Fruit fly (Drosophila melanogaster) whole organism, embryonic: ENCODE data around the gene CG31122.

ENCODE experiments used
- Atf6 ChIP-seq: fragments of 200-800 bp; sonication (Bioruptor generic); IDR thresholded peaks from 2 replicates; pipeline ENCODE4 v1.3.6; 2022; ENCODE audit warnings: missing biosample characterization, missing genetic modification characterization
- B-H2 ChIP-seq: fragments of 200-800 bp; sonication (Bioruptor generic); optimal IDR thresholded peaks from 2 replicates; lab custom pipeline; 2018; ENCODE audit warnings: missing biosample characterization, mild to moderate bottlenecking, missing genetic modification characterization
- Bdp1 ChIP-seq: fragments of 200-800 bp; sonication (Bioruptor generic); optimal IDR thresholded peaks from 3 replicates; lab custom pipeline; 2016; ENCODE audit warnings: missing biosample characterization, missing genetic modification characterization
- CG10321 ChIP-seq: fragments of 200-800 bp; sonication (Bioruptor generic); IDR thresholded peaks from 2 replicates; pipeline ENCODE4 v1.3.6; 2022; ENCODE audit warnings: missing biosample characterization, missing genetic modification characterization
- CG12744 ChIP-seq: fragments of 200-800 bp; sonication (Bioruptor generic); optimal IDR thresholded peaks from 2 replicates; lab custom pipeline; 2016; ENCODE audit warnings: missing biosample characterization, missing genetic modification characterization
- CG12769 ChIP-seq: fragments of 200-800 bp; sonication (Bioruptor generic); optimal IDR thresholded peaks from 2 replicates; lab custom pipeline; 2019; ENCODE audit warnings: missing biosample characterization, mild to moderate bottlenecking, missing genetic modification characterization, moderate library complexity
- CG12942 ChIP-seq: fragments of 200-800 bp; sonication (Bioruptor generic); optimal IDR thresholded peaks from 3 replicates; lab custom pipeline; 2016; ENCODE audit warnings: missing biosample characterization, missing genetic modification characterization
- CG13287 ChIP-seq: fragments of 200-800 bp; sonication (Bioruptor generic); IDR thresholded peaks from 2 replicates; pipeline ENCODE4 v1.3.6; 2022; ENCODE audit warnings: missing biosample characterization, missing genetic modification characterization; ENCODE audit not compliant: partially characterized antibody
- CG13624 ChIP-seq: fragments of 200-800 bp; sonication (Bioruptor generic); optimal IDR thresholded peaks from 2 replicates; lab custom pipeline; 2016; ENCODE audit warnings: missing biosample characterization, missing genetic modification characterization
- CG15479 ChIP-seq: fragments of 200-800 bp; sonication (Bioruptor generic); optimal IDR thresholded peaks from 3 replicates; lab custom pipeline; 2019; ENCODE audit warnings: missing biosample characterization, mild to moderate bottlenecking, missing genetic modification characterization, moderate library complexity
- CG18764 ChIP-seq: fragments of 200-800 bp; sonication (Bioruptor generic); optimal IDR thresholded peaks from 3 replicates; lab custom pipeline; 2016; ENCODE audit warnings: missing biosample characterization, missing genetic modification characterization
- CG2129 ChIP-seq: fragments of 200-800 bp; sonication (Bioruptor generic); IDR thresholded peaks from 2 replicates; pipeline ENCODE4 v1.3.6; 2022; ENCODE audit warnings: missing biosample characterization, missing genetic modification characterization; ENCODE audit not compliant: partially characterized antibody
- CG2875 ChIP-seq: fragments of 200-800 bp; sonication (Bioruptor generic); optimal IDR thresholded peaks from 2 replicates; lab custom pipeline; 2017; ENCODE audit warnings: missing biosample characterization, mild to moderate bottlenecking, missing genetic modification characterization, missing genetic modification reagents
- CG2889 ChIP-seq: fragments of 200-800 bp; sonication (Bioruptor generic); IDR thresholded peaks from 3 replicates; pipeline ENCODE4 v1.3.6; 2022; ENCODE audit warnings: missing biosample characterization, missing genetic modification characterization
- CG3281 ChIP-seq: fragments of 200-800 bp; sonication (Bioruptor generic); optimal IDR thresholded peaks from 3 replicates; lab custom pipeline; 2017; ENCODE audit warnings: missing biosample characterization, mild to moderate bottlenecking, missing genetic modification characterization
- CG4617 ChIP-seq: fragments of 200-800 bp; sonication (Bioruptor generic); optimal IDR thresholded peaks from 3 replicates; lab custom pipeline; 2016; ENCODE audit warnings: missing biosample characterization, missing genetic modification characterization, borderline replicate concordance
- CG6791 ChIP-seq: fragments of 200-800 bp; sonication (Bioruptor generic); IDR thresholded peaks from 3 replicates; pipeline ENCODE4 v1.3.6; 2022; ENCODE audit warnings: missing biosample characterization, missing genetic modification characterization; ENCODE audit not compliant: partially characterized antibody
- CG6813 ChIP-seq: fragments of 200-800 bp; sonication (Bioruptor generic); optimal IDR thresholded peaks from 2 replicates; lab custom pipeline; 2017; ENCODE audit warnings: missing biosample characterization, missing genetic modification characterization, mild to moderate bottlenecking, moderate library complexity, missing genetic modification reagents
- CG7372 ChIP-seq: fragments of 200-800 bp; sonication (Bioruptor generic); IDR thresholded peaks from 2 replicates; pipeline ENCODE4 v1.3.6; 2022; ENCODE audit warnings: missing biosample characterization, missing genetic modification characterization
- Dip3 ChIP-seq: fragments of 200-800 bp; sonication (Bioruptor generic); optimal IDR thresholded peaks from 3 replicates; lab custom pipeline; 2016; ENCODE audit warnings: missing biosample characterization, missing genetic modification characterization
- Fer1 ChIP-seq: fragments of 200-800 bp; sonication (Bioruptor generic); optimal IDR thresholded peaks from 2 replicates; lab custom pipeline; 2017; ENCODE audit warnings: missing biosample characterization, mild to moderate bottlenecking, missing genetic modification characterization
- H15 ChIP-seq: fragments of 200-800 bp; sonication (Bioruptor generic); IDR thresholded peaks from 3 replicates; pipeline ENCODE4 v1.3.6; 2022; ENCODE audit warnings: missing biosample characterization, missing genetic modification characterization
- HLH3B ChIP-seq: fragments of 200-800 bp; sonication (Bioruptor generic); IDR thresholded peaks from 2 replicates; pipeline ENCODE4 v1.3.6; 2022; ENCODE audit warnings: missing biosample characterization, missing genetic modification characterization
- Hr78 ChIP-seq, 2 experiments: fragments of 200-800 bp in 1 of 2; fragments of >200 bp in 1 of 2; sonication (Bioruptor generic) in 1 of 2; optimal IDR thresholded peaks; 2 replicates each; lab custom pipeline; 2017 to 2019; ENCODE audit warnings: missing biosample characterization in 2 of 2, missing genetic modification characterization in 2 of 2, mild to moderate bottlenecking in 1 of 2, moderate library complexity in 1 of 2
- Optix ChIP-seq: fragments of 200-800 bp; sonication (Bioruptor generic); IDR thresholded peaks from 3 replicates; pipeline ENCODE4 v1.3.6; 2022; ENCODE audit warnings: missing biosample characterization, missing genetic modification characterization
- Rfx ChIP-seq: fragments of 200-800 bp; sonication (Bioruptor generic); IDR thresholded peaks from 2 replicates; pipeline ENCODE4 v1.3.6; 2022; ENCODE audit warnings: missing biosample characterization, missing genetic modification characterization
- TFAM ChIP-seq: fragments of 200-800 bp; sonication (Bioruptor generic); optimal IDR thresholded peaks from 2 replicates; lab custom pipeline; 2017; ENCODE audit warnings: missing biosample characterization, missing genetic modification characterization, inconsistent platforms
- Xrp1 ChIP-seq: fragments of 200-800 bp; sonication (Bioruptor generic); IDR thresholded peaks from 2 replicates; pipeline ENCODE4 v1.3.6; 2022; ENCODE audit warnings: missing biosample characterization, missing genetic modification characterization
- aop ChIP-seq: fragments of 200-800 bp; sonication (Bioruptor generic); IDR thresholded peaks from 2 replicates; pipeline ENCODE4 v1.3.6; 2022; ENCODE audit warnings: missing biosample characterization, missing genetic modification characterization
- br ChIP-seq: fragments of >200 bp; optimal IDR thresholded peaks from 2 replicates; lab custom pipeline; 2017
- cas ChIP-seq: fragments of 200-800 bp; sonication (Bioruptor generic); IDR thresholded peaks from 2 replicates; pipeline ENCODE4 v1.3.6; 2022; ENCODE audit warnings: missing biosample characterization, missing genetic modification characterization
- croc ChIP-seq: fragments of 200-800 bp; sonication (Bioruptor generic); conservative IDR thresholded peaks from 3 replicates; pipeline ENCODE4 v1.3.6; 2022; ENCODE audit warnings: missing biosample characterization, missing genetic modification characterization
- eyg ChIP-seq: fragments of 200-800 bp; sonication (Bioruptor generic); optimal IDR thresholded peaks from 3 replicates; lab custom pipeline; 2016; ENCODE audit warnings: missing biosample characterization, missing genetic modification characterization
- fd64A ChIP-seq: fragments of 200-800 bp; sonication (Bioruptor generic); optimal IDR thresholded peaks from 3 replicates; lab custom pipeline; 2018; ENCODE audit warnings: missing biosample characterization, mild to moderate bottlenecking, missing genetic modification characterization
- h ChIP-seq: fragments of >200 bp; optimal IDR thresholded peaks from 2 replicates; lab custom pipeline; 2017
- insv ChIP-seq, 2 experiments: fragments of 200-800 bp; sonication (Bioruptor generic); optimal IDR thresholded peaks; 3 replicates each; lab custom pipeline; 2016 to 2018; ENCODE audit warnings: missing biosample characterization in 2 of 2, missing genetic modification characterization in 2 of 2
- kni ChIP-seq: fragments of 200-800 bp; sonication (Bioruptor generic); optimal IDR thresholded peaks from 3 replicates; lab custom pipeline; 2017; ENCODE audit warnings: mild to moderate bottlenecking, missing biosample characterization, missing genetic modification reagents, missing genetic modification characterization
- lmd ChIP-seq: fragments of 200-800 bp; sonication (Bioruptor generic); IDR thresholded peaks from 2 replicates; pipeline ENCODE4 v1.3.6; 2022; ENCODE audit warnings: missing biosample characterization, missing genetic modification characterization
- mirr ChIP-seq: fragments of 200-800 bp; sonication (Bioruptor generic); optimal IDR thresholded peaks from 3 replicates; lab custom pipeline; 2018; ENCODE audit warnings: missing biosample characterization, mild to moderate bottlenecking, missing genetic modification characterization
- org-1 ChIP-seq: fragments of 200-800 bp; sonication (Bioruptor generic); optimal IDR thresholded peaks from 2 replicates; lab custom pipeline; 2017; ENCODE audit warnings: missing biosample characterization, missing genetic modification characterization
- otp ChIP-seq: fragments of 200-800 bp; sonication (Bioruptor generic); IDR thresholded peaks from 3 replicates; pipeline ENCODE4, ENCODE4 v1.3.6; 2022; ENCODE audit warnings: missing biosample characterization, missing genetic modification characterization
- pb ChIP-seq: fragments of 200-800 bp; sonication (Bioruptor generic); optimal IDR thresholded peaks from 3 replicates; lab custom pipeline; 2016; ENCODE audit warnings: missing biosample characterization, missing genetic modification characterization
- ranshi ChIP-seq: fragments of 200-800 bp; sonication (Bioruptor generic); IDR thresholded peaks from 2 replicates; pipeline ENCODE4 v1.3.6; 2022; ENCODE audit warnings: missing biosample characterization, missing genetic modification characterization
- row ChIP-seq: fragments of 200-800 bp; sonication (Bioruptor generic); IDR thresholded peaks from 3 replicates; pipeline ENCODE4 v1.3.6; 2022; ENCODE audit warnings: missing biosample characterization, missing genetic modification characterization
- schlank ChIP-seq: fragments of 200-800 bp; sonication (Bioruptor generic); optimal IDR thresholded peaks from 2 replicates; lab custom pipeline; 2018; ENCODE audit warnings: missing biosample characterization, mild to moderate bottlenecking, missing genetic modification characterization
- slou ChIP-seq: fragments of 200-800 bp; sonication (Bioruptor generic); optimal IDR thresholded peaks from 3 replicates; lab custom pipeline; 2016; ENCODE audit warnings: missing biosample characterization, missing genetic modification characterization
- trem ChIP-seq: fragments of 200-800 bp; optimal IDR thresholded peaks from 3 replicates; lab custom pipeline; 2019; ENCODE audit warnings: missing biosample characterization, mild to moderate bottlenecking, missing genetic modification characterization, moderate library complexity
- tup ChIP-seq: fragments of 200-800 bp; sonication (Bioruptor generic); optimal IDR thresholded peaks from 2 replicates; lab custom pipeline; 2016; ENCODE audit warnings: missing biosample characterization, mild to moderate bottlenecking, missing genetic modification characterization, moderate library complexity
- wek ChIP-seq: fragments of 200-800 bp; sonication (Bioruptor generic); optimal IDR thresholded peaks from 3 replicates; lab custom pipeline; 2018; ENCODE audit warnings: missing biosample characterization, mild to moderate bottlenecking, missing genetic modification characterization, moderate library complexity
- zfh1 ChIP-seq: fragments of 200-800 bp; sonication (Bioruptor generic); IDR thresholded peaks from 3 replicates; pipeline ENCODE4 v1.3.6; 2022; ENCODE audit warnings: missing biosample characterization, missing genetic modification characterization
- zfh2 ChIP-seq: fragments of 200-800 bp; sonication (Bioruptor generic); optimal IDR thresholded peaks from 2 replicates; lab custom pipeline; 2016; ENCODE audit warnings: missing biosample characterization, missing genetic modification characterization

Gene CG31122

DNA sequence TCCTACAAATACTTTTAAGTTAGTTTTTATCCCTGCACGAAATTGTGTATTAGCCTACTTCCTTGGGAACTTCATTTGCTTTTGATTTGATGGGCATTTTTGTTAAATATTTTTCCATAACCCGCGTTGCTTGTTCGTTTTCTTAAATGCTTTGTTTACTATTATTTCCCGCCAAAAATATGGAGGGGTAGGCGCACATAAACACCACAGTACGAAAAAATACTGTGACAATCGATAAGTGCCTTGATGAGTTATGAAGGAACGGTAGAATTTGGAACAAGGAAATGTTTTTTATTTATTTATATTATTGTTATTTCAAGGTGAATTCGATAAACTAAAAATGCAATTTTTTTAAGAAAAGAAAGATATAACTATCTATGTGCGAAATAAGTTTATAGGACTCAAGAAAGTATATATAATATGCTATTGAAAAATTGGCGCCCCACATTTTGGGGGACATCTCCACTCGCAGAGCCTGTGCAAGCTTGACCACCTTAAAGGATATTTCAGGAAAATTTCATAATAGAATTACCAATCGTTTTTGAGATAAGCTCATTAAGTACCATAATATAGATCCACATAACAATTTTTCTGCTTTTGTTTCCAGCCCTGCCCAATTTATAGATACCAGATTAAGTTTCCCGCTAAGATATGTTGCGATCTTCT is 46.6 kb downstream of the CG31122 start, which contains the start of the genes WRNexo and Nup43 (continued):
- TF ChIP-seq aop (GFP tag; lab: Robert Waterston, UW) (no peak), cas (GFP tag; lab: Robert Waterston, UW) (peak; percentile 28; the same call in 1 of the 2 replicates), Dip3 (peak; percentile 7), H15 (GFP tag; lab: Robert Waterston, UW) (0 out of 3 replicates have a peak, but pooled peaks have one; percentile 31), zfh1 (GFP tag; lab: Robert Waterston, UW) (peak; percentile 54; the same call in 2 of the 3 replicates), CG2129 (GFP tag; lab: Robert Waterston, UW) (no peak), CG13624 (GFP tag; lab: Kevin White, UChicago) (no peak), br (lab: Kevin White, UChicago) (no peak), h (lab: Kevin White, UChicago) (no peak), CG12744 (GFP tag; lab: Kevin White, UChicago) (no peak), Fer1 (GFP tag; lab: Kevin White, UChicago) (no peak), org-1 (no peak), trem (tag; lab: Kevin White, UChicago) (peak; percentile 45), CG2875 (GFP tag; lab: Kevin White, UChicago) (no peak), CG6813 (GFP tag; lab: Kevin White, UChicago) (no peak), CG7372 (0 out of 2 replicates have a peak, but pooled peaks have one; percentile 32), CG4617 (no peak), mirr (no peak), wek (GFP tag; lab: Kevin White, UChicago) (no peak), ranshi (GFP tag; lab: Robert Waterston, UW) (peak; percentile 47; the same call in 1 of the 2 replicates), CG6791 (no peak), insv (GFP tag; optimal IDR thresholded peaks at IDR 0.05; lab: Kevin White, UChicago) (no peak), croc (no peak), kni (no peak), Atf6 (GFP tag; lab: Robert Waterston, UW) (no peak), Xrp1 (GFP tag; lab: Robert Waterston, UW) (no peak), CG3281 (GFP tag; lab: Kevin White, UChicago) (no peak), CG15479 (no peak), Hr78 (GFP tag; optimal IDR thresholded peaks at IDR 0.05; lab: Kevin White, UChicago) (no peak), eyg (GFP tag; lab: Kevin White, UChicago) (no peak), tup (GFP tag; lab: Kevin White, UChicago) (no peak), CG10321 (no peak), TFAM (GFP tag; lab: Kevin White, UChicago) (no peak), Optix (GFP tag; lab: Robert Waterston, UW) (no peak), slou (GFP tag; lab: Kevin White, UChicago) (no peak), CG2889 (GFP tag; lab: Robert Waterston, UW) (no peak), CG12942 (peak; percentile 28), Rfx (peak; percentile 59; the same call in 1 of the 2 replicates), otp (GFP tag; lab: Robert Waterston, UW) (no peak), zfh2 (GFP tag; lab: Kevin White, UChicago) (peak; percentile 52), B-H2 (GFP tag; lab: Kevin White, UChicago) (no peak), lmd (peak; percentile 30; the same call in 1 of the 2 replicates), Bdp1 (GFP tag; lab: Kevin White, UChicago) (no peak), pb (no peak), fd64A (GFP tag; lab: Kevin White, UChicago) (no peak), CG13287 (GFP tag; lab: Robert Waterston, UW) (0 out of 2 replicates have a peak, but pooled peaks have one; percentile 10), HLH3B (GFP tag; lab: Robert Waterston, UW) (no peak), row (peak; percentile 72), CG12769 (tag; lab: Kevin White, UChicago) (no peak), schlank (no peak), CG18764 (GFP tag; lab: Kevin White, UChicago) (no peak)
